Worm (Caenorhabditis elegans): Measurements from ENCODE around the gene tat-3.

The tat-3 gene

ce11 chrIII:10742382-10742860 lies 11.9 kb upstream of the tat-3 start, which contains the start of the genes tbb-1 and rib-2 (continued):
- TF ChIP-seq nfya-1 (tag; optimal IDR thresholded peaks at IDR 0.05) (peak; percentile 34), ceh-31 (tag; optimal IDR thresholded peaks at IDR 0.05) (peak; percentile 21), pqm-1 (tag; optimal IDR thresholded peaks at IDR 0.05) (no peak), nhr-11 (tag; optimal IDR thresholded peaks at IDR 0.05) (no peak), ceh-14 (tag; optimal IDR thresholded peaks at IDR 0.05) (peak; percentile 11)

ce11 chrIII:10740518-10740917 lies 10.0 kb upstream of the tat-3 start, which contains the start of gene K01G5.8:
TSS of gene K01G5.8 (minus strand) at chrIII:10740772.
- TF ChIP-seq ceh-30 (tag; optimal IDR thresholded peaks at IDR 0.05) (no peak), unc-86 (tag; optimal IDR thresholded peaks at IDR 0.05) (no peak), che-1 (tag; optimal IDR thresholded peaks at IDR 0.05) (no peak), F13H6.1 (tag; optimal IDR thresholded peaks at IDR 0.05) (no peak), hlh-15 (tag; optimal IDR thresholded peaks at IDR 0.05) (no peak), ets-4 (tag; optimal IDR thresholded peaks at IDR 0.05) (no peak), unc-3 (GFP tag; conservative IDR thresholded peaks at IDR 0.05) (no peak), unc-3 (tag; optimal IDR thresholded peaks at IDR 0.05) (no peak), ceh-19 (GFP tag; optimal IDR thresholded peaks at IDR 0.05) (no peak), mec-3 (tag; optimal IDR thresholded peaks at IDR 0.05; ENCODE audit: borderline replicate concordance) (no peak), tbx-7 (tag; optimal IDR thresholded peaks at IDR 0.05) (no peak), hlh-13 (GFP tag; optimal IDR thresholded peaks at IDR 0.05) (no peak)

ce11 chrIII:10739902-10740301 lies 9.4 kb upstream of the tat-3 start:
- TF ChIP-seq ama-1 (optimal IDR thresholded peaks at IDR 0.05) = peak; percentile 50
- no peak for TF ChIP-seq ceh-30 (tag; optimal IDR thresholded peaks at IDR 0.05)
- TF ChIP-seq C08G9.2 (tag; optimal IDR thresholded peaks at IDR 0.05) = no peak
- peak; percentile 9 for TF ChIP-seq nfya-1 (tag; optimal IDR thresholded peaks at IDR 0.05)
- peak; percentile 68 for TF ChIP-seq ceh-48 (tag; optimal IDR thresholded peaks at IDR 0.05)
- peak; percentile 30 for TF ChIP-seq unc-42 (tag; optimal IDR thresholded peaks at IDR 0.05)
- TF ChIP-seq pat-9 (tag; optimal IDR thresholded peaks at IDR 0.05) = no peak
- no peak for TF ChIP-seq K02D7.2 (tag; optimal IDR thresholded peaks at IDR 0.05)
- peak; percentile 37 for TF ChIP-seq ceh-31 (tag; optimal IDR thresholded peaks at IDR 0.05)
- TF ChIP-seq ceh-34 (tag; optimal IDR thresholded peaks at IDR 0.05) = peak; percentile 78
- no peak for TF ChIP-seq ztf-16 (tag; optimal IDR thresholded peaks at IDR 0.05)
- TF ChIP-seq pha-4 (tag; optimal IDR thresholded peaks at IDR 0.05) = no peak
- TF ChIP-seq tbx-2 (tag; optimal IDR thresholded peaks at IDR 0.05) = peak; percentile 34
- TF ChIP-seq elt-2 (tag; optimal IDR thresholded peaks at IDR 0.05) = peak; percentile 12
- TF ChIP-seq zip-5 (tag; optimal IDR thresholded peaks at IDR 0.05) = no peak

ce11 chrIII:10739455-10739854 lies 8.9 kb upstream of the tat-3 start, which contains the start of gene smap-1:
TSS of gene smap-1 (minus strand) at chrIII:10739792.
- no peak for TF ChIP-seq K09A11.1 (tag; optimal IDR thresholded peaks at IDR 0.05; ENCODE audit: insufficient read depth)
- TF ChIP-seq T23F11.4 (GFP tag; optimal IDR thresholded peaks at IDR 0.05) = no peak
- no peak for TF ChIP-seq ceh-48 (tag; optimal IDR thresholded peaks at IDR 0.05)
- no peak for TF ChIP-seq gmeb-2 (tag; optimal IDR thresholded peaks at IDR 0.05)

- no peak for TF ChIP-seq hlh-8 (tag; optimal IDR thresholded peaks at IDR 0.05)
These were observed 7.6 kb upstream of the tat-3 start for ce11 chrIII:10738081-10738480.

ce11 chrIII:10736322-10736985 lies 5.9 kb upstream of the tat-3 start:
- TF ChIP-seq K02D7.2 (tag; optimal IDR thresholded peaks at IDR 0.05) (no peak), tbx-7 (tag; optimal IDR thresholded peaks at IDR 0.05) (no peak)
